Fruit fly (Drosophila melanogaster) Kc167 (cell line): ENCODE measurements around the gene Mst57Db.

Experiments used
- Myc ChIP-seq: fragments of >200 bp; optimal IDR thresholded peaks from 2 replicates; lab custom pipeline; 2017; ENCODE audit warnings: missing external identifiers
- h ChIP-seq: fragments of >200 bp; optimal IDR thresholded peaks from 3 replicates; lab custom pipeline; 2018; ENCODE audit warnings: missing external identifiers
- insv ChIP-seq: fragments of >200 bp; optimal IDR thresholded peaks from 3 replicates; lab custom pipeline; 2018; ENCODE audit warnings: missing external identifiers
- psq ChIP-seq: fragments of >200 bp; optimal IDR thresholded peaks from 2 replicates; lab custom pipeline; 2017; ENCODE audit warnings: missing external identifiers
- ttk ChIP-seq: sonication (Bioruptor generic); optimal IDR thresholded peaks from 2 replicates; lab custom pipeline; 2017; ENCODE audit warnings: missing external identifiers

- TF ChIP-seq insv (lab: Kevin White, UChicago) (no peak), Myc (lab: Kevin White, UChicago) (no peak), h (lab: Kevin White, UChicago) (no peak), psq (lab: Kevin White, UChicago) (no peak), ttk (lab: Kevin White, UChicago) (no peak)
Measured at dm6 chr3R:25790371-25790770, 40.3 kb downstream of the Mst57Db start, which contains the start of gene CG31093.
